Worm (Caenorhabditis elegans) whole organism, L1 larva: Measurements from ENCODE around the gene crb-1.

Source experiments
- ceh-82 ChIP-seq, 3 experiments: fragments of 150-350 bp in 1 of 3; sonication (generic microtip) in 2 of 3; optimal IDR thresholded peaks; 2 replicates each; lab custom pipeline; 2014 to 2017; ENCODE audit warnings: missing biosample characterization in 3 of 3, missing genetic modification characterization in 3 of 3
- fkh-10 ChIP-seq: sonication (generic microtip); optimal IDR thresholded peaks from 2 replicates; lab custom pipeline; 2017; ENCODE audit warnings: missing biosample characterization, missing genetic modification reagents, missing genetic modification characterization
- fos-1 ChIP-seq: fragments of 150-350 bp; optimal IDR thresholded peaks from 2 replicates; lab custom pipeline; 2014; ENCODE audit warnings: missing biosample characterization, missing genetic modification characterization
- lir-3 ChIP-seq: sonication (generic microtip); optimal IDR thresholded peaks from 2 replicates; lab custom pipeline; 2016; ENCODE audit warnings: mild to moderate bottlenecking, missing genetic modification characterization, moderate library complexity, missing compliant biosample characterization; ENCODE audit not compliant: poor library complexity
- nhr-11 ChIP-seq: fragments of 150-350 bp; optimal IDR thresholded peaks from 2 replicates; lab custom pipeline; 2014; ENCODE audit warnings: missing biosample characterization, missing genetic modification characterization
- unc-62 ChIP-seq: fragments of 150-350 bp; optimal IDR thresholded peaks from 2 replicates; lab custom pipeline; 2014; ENCODE audit warnings: missing biosample characterization, missing genetic modification reagents, missing genetic modification characterization

ce11 chrX:17421532-17422078, 7.8 kb upstream of the crb-1 start, which contains the start of gene osm-11:
- TF ChIP-seq ceh-82 (tag; optimal IDR thresholded peaks at IDR 0.05; lab: Kevin White, UChicago) (no peak), unc-62 (GFP tag; lab: Kevin White, UChicago) (no peak), nhr-11 (no peak), lir-3 (tag; lab: Kevin White, UChicago) (no peak), fos-1 (tag; lab: Kevin White, UChicago) (no peak), fkh-10 (no peak)
